Fruit fly (Drosophila melanogaster): Measurements from ENCODE around the gene CG32532.

Gene CG32532

dm6 chrX:19491984-19492584, 55.2 kb downstream of the CG32532 start, which contains the start of the genes pcm and ND-18:
Gene pcm, minus strand, starts transcription at chrX:19492011.
Gene ND-18, plus strand, starts transcription at chrX:19492421.
- TF ChIP-seq psq (optimal IDR thresholded peaks at IDR 0.05) (no peak), Sin3A (optimal IDR thresholded peaks at IDR 0.05) (no peak), h (optimal IDR thresholded peaks at IDR 0.05) (no peak), ttk (optimal IDR thresholded peaks at IDR 0.05) (no peak), Myc (optimal IDR thresholded peaks at IDR 0.05) (no peak), insv (optimal IDR thresholded peaks at IDR 0.05) (no peak)

DNA sequence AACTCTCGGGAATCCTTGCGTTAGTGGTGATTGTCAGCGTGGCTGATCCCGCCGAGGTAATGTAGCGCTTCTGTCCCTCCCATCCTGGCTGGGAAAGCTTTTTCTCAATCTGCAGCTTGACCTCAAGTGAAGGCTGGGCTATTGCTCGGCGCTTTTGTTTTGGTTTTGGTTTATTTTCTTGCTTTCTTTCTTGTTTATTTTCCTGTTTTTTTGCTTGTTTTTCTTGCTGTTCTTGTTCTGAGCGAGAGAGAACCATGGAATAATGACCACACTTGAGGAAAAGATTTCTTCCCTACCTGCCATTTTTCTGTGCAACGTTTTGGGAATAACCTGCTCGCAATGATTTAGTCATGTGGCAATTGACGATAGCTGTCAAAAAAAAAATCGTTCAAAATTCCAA, 62.2 kb downstream of the CG32532 start:
- TF ChIP-seq Myc (optimal IDR thresholded peaks at IDR 0.05) = no peak
- TF ChIP-seq ttk (optimal IDR thresholded peaks at IDR 0.05) = no peak
- no peak for TF ChIP-seq insv (optimal IDR thresholded peaks at IDR 0.05)
- no peak for TF ChIP-seq Sin3A (optimal IDR thresholded peaks at IDR 0.05)
- no peak for TF ChIP-seq h (optimal IDR thresholded peaks at IDR 0.05)
- no peak for TF ChIP-seq psq (optimal IDR thresholded peaks at IDR 0.05)
